Fruit fly (Drosophila melanogaster) S2 (cell line): ENCODE measurements around the gene Calr.

Source experiments
- CG8478 ChIP-seq: fragments of >200 bp; optimal IDR thresholded peaks from 2 replicates; lab custom pipeline; 2018
- CTCF ChIP-seq, 2 experiments: fragments of >200 bp; optimal IDR thresholded peaks; 2 replicates each; lab custom pipeline; 2018

Gene Calr

dm6 chr3R:9630633-9631095, at the start of gene Calr:
Calr (minus strand) TSS chr3R:9630851.
- peak in 1 of 2 experiments; percentile 5 for TF ChIP-seq CTCF (optimal IDR thresholded peaks at IDR 0.05; lab: Kevin White, UChicago)
- no peak for TF ChIP-seq CG8478 (lab: Kevin White, UChicago)

- TF ChIP-seq CTCF (optimal IDR thresholded peaks at IDR 0.05; lab: Kevin White, UChicago) (no peak), CG8478 (lab: Kevin White, UChicago) (no peak)
Observed at dm6 chr3R:9679746-9680145, 49.1 kb upstream of the Calr start, which contains the start of gene nmdyn-D7. nmdyn-D7 (plus strand) TSS chr3R:9679939.

- no peak for TF ChIP-seq CG8478 (lab: Kevin White, UChicago)
- peak; percentile 79 to 80 for TF ChIP-seq CTCF (optimal IDR thresholded peaks at IDR 0.05; lab: Kevin White, UChicago)
Observed at dm6 chr3R:9677734-9678341, 47.2 kb upstream of the Calr start, which contains the start of gene p23. p23 (plus strand) TSS chr3R:9677927.

- TF ChIP-seq CG8478 (lab: Kevin White, UChicago): no peak
- no peak for TF ChIP-seq CTCF (optimal IDR thresholded peaks at IDR 0.05; lab: Kevin White, UChicago)
Observed at dm6 chr3R:9674968-9675573, 44.4 kb upstream of the Calr start, which contains the start of gene Nepl12. Nepl12 (plus strand) TSS chr3R:9675523.

- TF ChIP-seq CTCF (optimal IDR thresholded peaks at IDR 0.05; lab: Kevin White, UChicago) (no peak), CG8478 (lab: Kevin White, UChicago) (no peak)
Observed at dm6 chr3R:9674196-9674693, 43.6 kb upstream of the Calr start, which contains the start of gene Dhc1. Dhc1 (minus strand) TSS chr3R:9674643.

DNA sequence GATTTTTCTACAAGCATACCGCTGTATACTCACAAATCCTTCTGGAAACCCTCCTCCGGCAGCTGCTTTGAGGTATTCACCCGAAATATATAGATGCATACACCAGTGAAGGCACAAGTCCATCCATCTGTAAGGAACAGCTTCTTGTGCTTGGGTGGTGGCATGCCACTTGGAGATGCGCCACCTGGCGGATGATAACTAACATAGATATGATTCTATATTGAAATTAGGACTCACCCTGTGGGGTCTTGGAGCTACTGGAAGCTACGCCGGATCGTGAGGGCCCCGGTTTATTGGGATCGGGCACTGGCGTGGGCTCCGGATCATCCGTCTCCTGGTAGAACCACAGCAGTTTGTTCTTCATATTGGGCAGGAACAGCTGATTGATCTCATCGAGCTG, 42.6 kb upstream of the Calr start:
- peak; percentile 63 to 64 for TF ChIP-seq CTCF (optimal IDR thresholded peaks at IDR 0.05; lab: Kevin White, UChicago)
- no peak for TF ChIP-seq CG8478 (lab: Kevin White, UChicago)

- TF ChIP-seq CTCF (optimal IDR thresholded peaks at IDR 0.05; lab: Kevin White, UChicago): no peak
- TF ChIP-seq CG8478 (lab: Kevin White, UChicago): no peak
Observed at dm6 chr3R:9665405-9665804, 34.8 kb upstream of the Calr start.

DNA sequence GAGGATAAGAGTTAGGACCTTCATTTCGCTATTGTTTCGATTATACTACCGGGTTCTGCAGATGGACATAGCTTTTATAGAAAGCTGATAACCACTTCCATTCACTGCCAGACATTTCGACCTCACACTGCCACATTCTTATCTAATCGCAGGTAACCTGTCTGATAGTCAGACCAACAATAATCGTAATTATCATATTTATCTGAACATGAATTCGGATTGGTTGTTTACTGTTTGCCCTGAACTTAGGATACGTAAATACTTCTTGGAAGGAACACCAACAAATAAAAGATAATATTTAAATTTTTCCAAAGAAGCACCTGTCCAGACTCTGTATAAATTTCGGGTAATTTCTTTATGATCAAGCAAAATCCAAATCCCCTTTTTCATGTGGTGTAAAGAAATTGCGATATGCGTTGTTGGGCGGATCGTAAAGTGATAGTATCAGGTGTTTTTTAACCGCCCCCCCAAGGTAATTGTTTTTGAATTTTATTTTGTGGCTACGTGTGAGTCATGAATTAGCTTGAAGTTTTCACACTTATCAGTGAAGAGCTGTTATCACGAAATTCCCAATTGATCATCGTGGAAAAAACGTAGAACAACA, 15.6 kb upstream of the Calr start, which contains the start of gene Fst:
TSS of gene Fst (minus strand) at position 51 of the 604 bp plus-strand sequence.
- no peak for TF ChIP-seq CTCF (optimal IDR thresholded peaks at IDR 0.05; lab: Kevin White, UChicago)
- TF ChIP-seq CG8478 (lab: Kevin White, UChicago): no peak

DNA sequence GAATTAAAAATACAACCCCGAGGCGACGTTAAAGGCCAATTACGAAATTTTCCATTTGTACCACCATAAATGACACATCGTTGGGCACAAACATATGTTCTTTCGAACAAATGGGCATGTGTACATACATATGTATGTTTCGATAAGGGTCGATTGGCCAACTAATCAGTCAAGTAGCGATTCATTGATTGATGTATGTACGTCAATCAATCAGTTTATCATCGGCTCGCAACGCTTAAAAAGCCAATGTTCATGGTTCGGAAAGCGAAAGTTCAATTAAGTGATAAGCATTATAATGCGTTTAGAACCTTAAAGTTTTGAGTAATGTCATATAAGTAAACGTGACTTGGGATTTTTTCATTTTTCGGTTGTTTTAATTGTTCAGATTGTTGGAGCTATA, 14.0 kb upstream of the Calr start:
- TF ChIP-seq CTCF (optimal IDR thresholded peaks at IDR 0.05; lab: Kevin White, UChicago) (no peak), CG8478 (lab: Kevin White, UChicago) (no peak)

dm6 chr3R:9643977-9644376, 13.3 kb upstream of the Calr start:
- TF ChIP-seq CG8478 (lab: Kevin White, UChicago) (no peak), CTCF (optimal IDR thresholded peaks at IDR 0.05; lab: Kevin White, UChicago) (no peak)

- TF ChIP-seq CTCF (optimal IDR thresholded peaks at IDR 0.05; lab: Kevin White, UChicago) (no peak), CG8478 (lab: Kevin White, UChicago) (no peak)
Observed at dm6 chr3R:9640313-9640712, 9.7 kb upstream of the Calr start.

DNA sequence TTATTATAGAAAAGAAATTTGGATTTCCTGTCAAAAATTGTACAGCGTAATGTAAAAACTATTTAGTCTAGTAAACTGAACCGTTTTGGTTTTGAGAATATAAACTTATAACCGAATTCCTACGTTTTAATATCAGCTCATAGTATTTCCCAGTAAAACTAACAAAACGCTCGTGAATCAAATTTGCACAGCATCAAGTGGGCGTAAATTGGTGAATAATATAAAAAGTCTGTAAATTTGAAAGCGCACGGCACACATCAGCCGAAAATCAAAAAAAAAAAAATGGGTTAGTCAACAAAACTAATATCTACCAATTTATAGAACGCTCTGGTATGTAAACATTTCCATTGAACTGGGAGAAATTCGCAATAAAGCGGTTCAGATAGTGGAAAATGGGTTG, 7.2 kb upstream of the Calr start, which contains the start of gene Dh44:
TSS of gene Dh44 (plus strand) at position 301 of the 400 bp plus-strand sequence.
- TF ChIP-seq CTCF (optimal IDR thresholded peaks at IDR 0.05; lab: Kevin White, UChicago) (no peak), CG8478 (lab: Kevin White, UChicago) (no peak)

DNA sequence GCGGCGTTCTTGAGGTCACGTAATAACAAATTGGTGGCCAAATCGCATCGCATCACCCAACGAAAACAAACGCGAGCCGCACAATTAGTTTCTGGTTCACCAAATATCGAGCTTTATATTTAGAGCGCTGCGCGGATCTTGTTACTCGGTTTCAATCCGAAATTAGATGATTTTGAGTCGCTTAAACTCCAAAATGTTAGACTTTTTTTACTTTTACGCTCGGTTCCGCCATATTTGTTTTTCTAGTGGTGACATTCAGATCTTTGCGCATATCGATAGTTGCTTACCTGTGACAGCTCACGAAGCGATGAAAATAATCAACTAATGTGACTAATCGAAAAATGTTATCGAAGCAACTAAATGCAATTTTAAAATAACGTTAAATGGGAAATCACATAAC, 6.7 kb upstream of the Calr start, which contains the start of gene Scm:
TSS of gene Scm (minus strand) at position 251 of the 400 bp plus-strand sequence.
- peak in 1 of 2 experiments; percentile 17 for TF ChIP-seq CTCF (optimal IDR thresholded peaks at IDR 0.05; lab: Kevin White, UChicago)
- no peak for TF ChIP-seq CG8478 (lab: Kevin White, UChicago)

- no peak for TF ChIP-seq CG8478 (lab: Kevin White, UChicago)
- no peak for TF ChIP-seq CTCF (optimal IDR thresholded peaks at IDR 0.05; lab: Kevin White, UChicago)
Observed at dm6 chr3R:9632110-9632921, 1.7 kb upstream of the Calr start.
